Fruit fly (Drosophila melanogaster) whole organism, wandering third instar larva: ENCODE results near the gene CenB1A.

Experiments
- Abd-B ChIP-seq: fragments of >200 bp; optimal IDR thresholded peaks from 2 replicates; lab custom pipeline; 2017; ENCODE audit warnings: missing biosample characterization, missing genetic modification characterization
- CG32264 ChIP-seq: fragments of 200-800 bp; sonication (Bioruptor generic); optimal IDR thresholded peaks from 2 replicates; lab custom pipeline; 2016; ENCODE audit warnings: missing biosample characterization, missing genetic modification characterization
- CG9705 ChIP-seq: fragments of 200-800 bp; sonication (Bioruptor generic); optimal IDR thresholded peaks from 2 replicates; lab custom pipeline; 2018; ENCODE audit warnings: missing biosample characterization, mild to moderate bottlenecking, missing genetic modification characterization
- Dfd ChIP-seq: fragments of >200 bp; optimal IDR thresholded peaks from 2 replicates; lab custom pipeline; 2017; ENCODE audit warnings: missing biosample characterization, missing genetic modification characterization
- Dif ChIP-seq: fragments of 200-275, 200-300 bp; sonication (Bioruptor generic); optimal IDR thresholded peaks from 2 replicates; lab custom pipeline; 2018; ENCODE audit warnings: missing biosample characterization, missing genetic modification characterization; ENCODE audit not compliant: partially characterized antibody
- GATAd ChIP-seq: sonication (Bioruptor generic); optimal IDR thresholded peaks from 2 replicates; lab custom pipeline; 2016; ENCODE audit warnings: missing biosample characterization, missing genetic modification characterization
- Hr78 ChIP-seq: fragments of >200 bp; optimal IDR thresholded peaks from 2 replicates; lab custom pipeline; 2017; ENCODE audit warnings: missing biosample characterization, missing genetic modification characterization
- N ChIP-seq: fragments of >200 bp; optimal IDR thresholded peaks from 2 replicates; lab custom pipeline; 2018; ENCODE audit warnings: missing biosample characterization, missing external identifiers, missing genetic modification characterization
- OdsH ChIP-seq: fragments of 200-800 bp; sonication (Bioruptor generic); optimal IDR thresholded peaks from 2 replicates; lab custom pipeline; 2016; ENCODE audit warnings: missing biosample characterization, mild to moderate bottlenecking, missing genetic modification characterization
- h ChIP-seq: fragments of 200-800 bp; sonication (Bioruptor generic); optimal IDR thresholded peaks from 3 replicates; lab custom pipeline; 2016; ENCODE audit warnings: missing biosample characterization, mild to moderate bottlenecking, missing genetic modification characterization
- pan ChIP-seq: fragments of >200 bp; optimal IDR thresholded peaks from 2 replicates; lab custom pipeline; 2017
- psq ChIP-seq: fragments of 200-800 bp; sonication (Bioruptor generic); optimal IDR thresholded peaks from 3 replicates; lab custom pipeline; 2017; ENCODE audit warnings: missing biosample characterization, mild to moderate bottlenecking, missing genetic modification characterization, moderate library complexity
- usp ChIP-seq: fragments of >200 bp; optimal IDR thresholded peaks from 2 replicates; lab custom pipeline; 2017; ENCODE audit warnings: missing biosample characterization, missing genetic modification characterization

DNA sequence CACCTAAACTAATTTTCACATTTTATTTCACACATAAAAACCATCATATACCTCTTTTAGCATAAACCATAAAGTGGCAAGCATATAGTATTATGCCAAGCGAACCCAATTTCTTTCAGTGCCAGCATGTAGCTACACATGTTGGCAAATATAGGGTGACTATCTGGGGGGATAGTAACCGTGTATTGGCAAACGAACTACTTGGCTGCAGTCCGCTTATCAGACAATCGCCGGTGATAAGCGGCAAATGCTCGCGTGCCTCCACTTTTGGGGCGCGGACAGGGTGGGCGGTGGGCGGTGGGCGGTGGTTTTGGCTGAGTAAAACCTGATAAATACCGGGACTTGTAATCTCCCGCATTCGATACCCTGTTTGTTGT lies 21.4 kb downstream of the CenB1A start:
- no peak for TF ChIP-seq Dif (GFP tag; lab: Kevin White, UChicago)
- TF ChIP-seq CG32264 (GFP tag; lab: Kevin White, UChicago) = no peak
- TF ChIP-seq OdsH (GFP tag; lab: Kevin White, UChicago) = no peak
- no peak for TF ChIP-seq psq (GFP tag; lab: Kevin White, UChicago)
- no peak for TF ChIP-seq usp (GFP tag; lab: Kevin White, UChicago)
- no peak for TF ChIP-seq Dfd (GFP tag; lab: Kevin White, UChicago)
- no peak for TF ChIP-seq GATAd (GFP tag; lab: Kevin White, UChicago)
- no peak for TF ChIP-seq N (GFP tag; lab: Kevin White, UChicago)
- TF ChIP-seq Hr78 = no peak
- TF ChIP-seq CG9705 (GFP tag; lab: Kevin White, UChicago) = no peak
- peak; percentile 4 for TF ChIP-seq h
- TF ChIP-seq Abd-B = no peak
- no peak for TF ChIP-seq pan (lab: Kevin White, UChicago)
